Worm (Caenorhabditis elegans) whole organism, late embryonic: ENCODE measurements around the gene gly-11.

Experiments
- F13H6.1 ChIP-seq: sonication (generic microtip); optimal IDR thresholded peaks from 2 replicates; lab custom pipeline; 2016; ENCODE audit warnings: missing genetic modification characterization, missing compliant biosample characterization
- K09A11.1 ChIP-seq: sonication (generic microtip); optimal IDR thresholded peaks from 2 replicates; lab custom pipeline; 2017; ENCODE audit warnings: antibody characterized with exemption, mild to moderate bottlenecking, missing genetic modification characterization, missing compliant biosample characterization; ENCODE audit not compliant: insufficient read depth
- ahr-1 ChIP-seq: sonication (generic microtip); optimal IDR thresholded peaks from 2 replicates; lab custom pipeline; 2016; ENCODE audit warnings: missing genetic modification characterization, missing compliant biosample characterization
- ama-1 ChIP-seq: fragments of 150-350 bp; optimal IDR thresholded peaks from 2 replicates; lab custom pipeline; 2014
- ceh-18 ChIP-seq: sonication (generic microtip); optimal IDR thresholded peaks from 2 replicates; lab custom pipeline; 2016; ENCODE audit warnings: missing genetic modification characterization, missing compliant biosample characterization
- ceh-2 ChIP-seq: sonication (generic microtip); optimal IDR thresholded peaks from 2 replicates; lab custom pipeline; 2016; ENCODE audit warnings: missing genotype, missing genetic modification characterization, missing compliant biosample characterization
- ceh-24 ChIP-seq: sonication (generic microtip); optimal IDR thresholded peaks from 2 replicates; lab custom pipeline; 2016; ENCODE audit warnings: mild to moderate bottlenecking, missing genetic modification characterization, missing compliant biosample characterization
- ceh-34 ChIP-seq: sonication (generic microtip); optimal IDR thresholded peaks from 2 replicates; lab custom pipeline; 2016; ENCODE audit warnings: mild to moderate bottlenecking, missing genetic modification characterization, missing compliant biosample characterization
- ceh-45 ChIP-seq: fragments of 200-800 bp; sonication (Bioruptor generic); IDR thresholded peaks from 2 replicates; pipeline ENCODE4 v1.3.6; 2022; ENCODE audit warnings: missing genetic modification reagents, missing genetic modification characterization, missing compliant biosample characterization
- ceh-48 ChIP-seq: sonication (generic microtip); optimal IDR thresholded peaks from 2 replicates; lab custom pipeline; 2016; ENCODE audit warnings: missing genetic modification characterization, inconsistent platforms, missing compliant biosample characterization
- dve-1 ChIP-seq: sonication (generic microtip); optimal IDR thresholded peaks from 2 replicates; lab custom pipeline; 2017; ENCODE audit warnings: antibody characterized with exemption, mild to moderate bottlenecking, missing genetic modification characterization, missing compliant biosample characterization
- elt-2 ChIP-seq: sonication (generic microtip); optimal IDR thresholded peaks from 2 replicates; lab custom pipeline; 2016; ENCODE audit warnings: missing genetic modification reagents, missing genetic modification characterization, missing compliant biosample characterization
- eyg-1 ChIP-seq: sonication (generic microtip); optimal IDR thresholded peaks from 2 replicates; lab custom pipeline; 2016; ENCODE audit warnings: missing genotype, missing genetic modification characterization, missing compliant biosample characterization
- fax-1 ChIP-seq: sonication (generic microtip); optimal IDR thresholded peaks from 2 replicates; lab custom pipeline; 2016; ENCODE audit warnings: missing genotype, missing genetic modification characterization, missing compliant biosample characterization
- fkh-10 ChIP-seq: fragments of 150-350 bp; optimal IDR thresholded peaks from 2 replicates; lab custom pipeline; 2014; ENCODE audit warnings: missing biosample characterization, missing genetic modification reagents, missing genetic modification characterization
- fkh-6 ChIP-seq: sonication (generic microtip); optimal IDR thresholded peaks from 2 replicates; lab custom pipeline; 2016; ENCODE audit warnings: missing genetic modification characterization, missing compliant biosample characterization
- hlh-8 ChIP-seq: sonication (generic microtip); optimal IDR thresholded peaks from 2 replicates; lab custom pipeline; 2016; ENCODE audit warnings: missing genotype, missing genetic modification characterization, missing compliant biosample characterization
- lim-6 ChIP-seq: sonication (generic microtip); optimal IDR thresholded peaks from 2 replicates; lab custom pipeline; 2016; ENCODE audit warnings: missing genetic modification characterization, missing compliant biosample characterization
- mec-3 ChIP-seq: sonication (generic microtip); optimal IDR thresholded peaks from 2 replicates; lab custom pipeline; 2016; ENCODE audit warnings: borderline replicate concordance, missing genetic modification characterization, missing compliant biosample characterization
- nfya-1 ChIP-seq: sonication (generic microtip); optimal IDR thresholded peaks from 2 replicates; lab custom pipeline; 2017; ENCODE audit warnings: missing genetic modification characterization, mild to moderate bottlenecking, missing compliant biosample characterization, antibody characterized with exemption, moderate library complexity
- pha-4 ChIP-seq: fragments of 150-350 bp; optimal IDR thresholded peaks from 2 replicates; lab custom pipeline; 2018; ENCODE audit warnings: missing biosample characterization, missing genetic modification reagents, missing genetic modification characterization
- pqm-1 ChIP-seq: sonication (generic microtip); optimal IDR thresholded peaks from 2 replicates; lab custom pipeline; 2016; ENCODE audit warnings: missing genetic modification characterization, missing compliant biosample characterization
- ref-2 ChIP-seq: sonication (generic microtip); optimal IDR thresholded peaks from 2 replicates; lab custom pipeline; 2016; ENCODE audit warnings: missing genetic modification characterization, missing compliant biosample characterization
- sox-4 ChIP-seq: sonication (generic microtip); optimal IDR thresholded peaks from 2 replicates; lab custom pipeline; 2017; ENCODE audit warnings: mild to moderate bottlenecking, missing genetic modification characterization, inconsistent platforms, missing compliant biosample characterization
- tbx-2 ChIP-seq: sonication (generic microtip); optimal IDR thresholded peaks from 2 replicates; lab custom pipeline; 2016; ENCODE audit warnings: missing genetic modification characterization, missing compliant biosample characterization
- tbx-7 ChIP-seq: sonication (generic microtip); optimal IDR thresholded peaks from 2 replicates; lab custom pipeline; 2016; ENCODE audit warnings: missing genotype, missing genetic modification characterization, missing compliant biosample characterization
- ttx-3 ChIP-seq: sonication (generic microtip); optimal IDR thresholded peaks from 2 replicates; lab custom pipeline; 2016; ENCODE audit warnings: missing genetic modification reagents, missing genetic modification characterization, missing compliant biosample characterization
- unc-3 ChIP-seq, 2 experiments: fragments of 200-800 bp in 1 of 2; sonication (Bioruptor generic) in 1 of 2; sonication (generic microtip) in 1 of 2; conservative IDR thresholded peaks in 1 of 2; optimal IDR thresholded peaks in 1 of 2; 2 replicates each; pipeline versions ENCODE4 v1.3.6 to Lab custom; 2016 to 2022; ENCODE audit warnings: missing compliant biosample characterization in 2 of 2, missing genetic modification characterization in 2 of 2, missing genetic modification reagents in 1 of 2
- unc-55 ChIP-seq: sonication (generic microtip); optimal IDR thresholded peaks from 2 replicates; lab custom pipeline; 2017; ENCODE audit warnings: missing biosample characterization, missing genetic modification reagents, missing genetic modification characterization
- ztf-16 ChIP-seq: sonication (generic microtip); optimal IDR thresholded peaks from 2 replicates; lab custom pipeline; 2017; ENCODE audit warnings: missing genetic modification characterization, missing compliant biosample characterization

Gene gly-11

DNA sequence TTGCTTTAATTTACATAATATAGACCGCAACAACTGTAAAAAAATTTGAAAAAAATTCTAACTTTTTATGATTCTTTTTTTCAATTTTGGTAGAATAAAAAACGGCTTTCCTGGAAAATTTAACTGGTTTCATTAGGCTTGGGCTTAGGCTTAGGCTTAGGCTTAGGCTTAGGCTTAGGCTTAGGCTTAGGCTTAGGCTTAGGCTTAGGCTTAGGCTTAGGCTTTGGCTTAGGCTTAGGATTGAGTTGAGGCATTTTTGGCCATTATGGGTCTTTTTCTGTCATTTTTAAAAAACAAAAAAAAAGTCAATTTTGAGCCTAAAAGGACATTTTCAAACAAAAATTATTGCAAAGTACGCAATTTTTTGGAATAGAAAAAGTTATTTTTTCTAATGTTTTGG lies 33.3 kb downstream of the gly-11 start:
- peak; percentile 31 for TF ChIP-seq dve-1 (tag; lab: Kevin White, UChicago)
- TF ChIP-seq ceh-18 (tag; lab: Kevin White, UChicago) = no peak
- TF ChIP-seq ahr-1 (tag; lab: Kevin White, UChicago) = no peak

DNA sequence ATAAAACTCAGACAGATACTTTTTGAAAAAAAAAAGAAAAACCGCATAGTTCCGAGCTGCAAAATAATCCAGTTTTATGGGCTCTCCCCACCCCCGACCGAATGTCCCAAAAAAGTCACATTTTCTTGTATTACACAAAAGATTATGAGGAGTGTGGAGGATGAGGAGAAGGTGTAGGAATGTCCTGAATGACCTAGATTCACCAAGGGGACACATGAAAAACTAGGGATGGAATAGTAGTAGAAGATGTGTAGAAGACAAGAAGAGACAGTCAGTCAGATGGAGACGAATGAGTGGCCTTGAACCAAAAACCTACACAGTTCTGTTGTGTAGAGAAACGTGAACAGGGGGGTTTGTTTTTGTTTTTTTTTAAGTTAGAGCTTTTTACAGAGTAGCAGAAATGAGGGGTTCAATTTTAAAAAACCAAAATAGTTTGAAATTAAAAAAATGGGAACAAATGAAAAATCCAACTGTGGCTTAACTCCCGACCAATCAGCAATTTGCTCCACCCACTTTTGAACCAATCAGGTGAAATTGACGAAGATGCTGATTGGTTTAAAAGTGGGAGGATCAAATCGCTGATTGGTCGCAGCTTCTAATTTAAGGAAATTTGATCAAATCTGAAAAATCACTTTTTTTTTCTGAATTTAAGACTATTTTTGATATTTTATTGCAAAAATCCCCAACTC lies 34.5 kb downstream of the gly-11 start:
- peak; percentile 94 for TF ChIP-seq nfya-1
- TF ChIP-seq ahr-1 (tag; lab: Kevin White, UChicago) = no peak
- no peak for TF ChIP-seq lim-6 (tag; lab: Kevin White, UChicago)
- TF ChIP-seq F13H6.1 (tag; lab: Kevin White, UChicago) = no peak

DNA sequence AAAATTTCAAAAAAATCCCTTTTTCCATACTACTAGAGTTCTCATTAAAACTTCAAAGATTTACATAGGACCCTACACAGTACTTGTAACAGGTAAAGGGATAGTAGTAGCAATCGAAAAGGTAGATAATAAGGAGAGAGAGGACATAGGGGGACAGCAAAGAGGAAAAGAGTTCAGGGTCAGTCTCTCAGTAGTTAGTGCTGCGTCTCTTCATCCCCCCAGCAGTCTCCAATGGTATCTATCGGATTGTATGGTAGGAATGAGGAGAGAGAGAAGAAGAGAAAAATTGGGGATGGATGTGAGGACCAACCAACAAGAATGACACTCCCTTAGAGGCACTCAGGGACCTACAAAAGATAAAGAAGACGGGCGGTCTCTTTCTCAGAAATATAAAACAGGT lies 37.6 kb downstream of the gly-11 start:
- TF ChIP-seq K09A11.1 (tag; lab: Kevin White, UChicago) (no peak), tbx-2 (peak; percentile 14), nfya-1 (peak; percentile 40)
- TF ChIP-seq, all 69 proteins: peak for 2

DNA sequence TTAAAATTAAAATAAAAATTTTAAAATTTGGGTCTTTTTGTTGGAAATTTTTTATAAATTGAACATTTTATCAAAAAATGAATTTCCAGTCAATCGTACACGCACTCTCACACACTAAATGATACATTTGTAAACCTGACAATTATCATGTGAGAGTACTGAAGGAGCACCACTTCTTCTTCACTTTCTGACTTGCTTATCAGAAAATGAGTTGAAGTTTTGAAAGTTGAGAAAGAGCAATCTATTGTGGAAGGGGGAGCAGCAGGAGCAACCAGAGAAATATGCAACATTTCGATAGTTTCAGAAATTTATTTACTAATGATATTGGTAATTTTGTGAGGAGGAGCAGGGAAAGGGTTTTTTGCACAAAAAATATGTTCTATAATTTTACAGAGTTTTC lies 38.8 kb downstream of the gly-11 start:
- TF ChIP-seq ztf-16 (tag; lab: Kevin White, UChicago) (no peak), ceh-34 (no peak), fax-1 (no peak), tbx-7 (tag; lab: Kevin White, UChicago) (no peak), pha-4 (tag; lab: Kevin White, UChicago) (no peak), ceh-45 (GFP tag; lab: Robert Waterston, UW) (no peak), pqm-1 (no peak), ttx-3 (tag; lab: Kevin White, UChicago) (no peak), fkh-6 (tag; lab: Kevin White, UChicago) (no peak), mec-3 (tag; lab: Kevin White, UChicago) (no peak), fkh-10 (no peak), ceh-48 (tag; lab: Kevin White, UChicago) (no peak), eyg-1 (tag; lab: Kevin White, UChicago) (no peak), ceh-2 (tag; lab: Kevin White, UChicago) (no peak), K09A11.1 (tag; lab: Kevin White, UChicago) (no peak), ref-2 (tag; lab: Kevin White, UChicago) (no peak), ceh-24 (tag; lab: Kevin White, UChicago) (no peak), sox-4 (tag; lab: Kevin White, UChicago) (no peak), unc-3 (GFP tag; conservative IDR thresholded peaks at IDR 0.05; lab: Robert Waterston, UW) (no peak), unc-3 (tag; optimal IDR thresholded peaks at IDR 0.05; lab: Kevin White, UChicago) (no peak), hlh-8 (no peak)

DNA sequence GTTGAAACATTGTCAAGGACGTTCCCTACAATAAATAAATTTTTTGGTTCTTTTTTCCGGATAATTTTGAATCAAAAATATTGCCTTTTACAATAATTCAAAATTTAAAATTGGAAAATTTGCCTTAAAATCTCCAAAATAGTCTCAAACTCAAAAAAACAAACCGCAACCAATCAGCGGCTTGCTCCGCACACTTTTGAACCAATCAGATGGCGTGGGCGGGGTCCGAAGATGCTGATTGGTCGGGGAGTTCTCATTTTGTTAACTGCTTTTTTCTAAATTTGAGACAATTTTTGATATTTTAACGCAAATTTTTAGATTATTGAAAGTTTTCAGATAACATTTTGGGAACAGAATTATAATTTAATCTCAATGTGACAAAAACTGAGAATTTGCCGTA lies 39.5 kb downstream of the gly-11 start:
- peak; percentile 98 for TF ChIP-seq nfya-1
- no peak for TF ChIP-seq ahr-1 (tag; lab: Kevin White, UChicago)
- TF ChIP-seq, all 69 proteins: peak for 1

DNA sequence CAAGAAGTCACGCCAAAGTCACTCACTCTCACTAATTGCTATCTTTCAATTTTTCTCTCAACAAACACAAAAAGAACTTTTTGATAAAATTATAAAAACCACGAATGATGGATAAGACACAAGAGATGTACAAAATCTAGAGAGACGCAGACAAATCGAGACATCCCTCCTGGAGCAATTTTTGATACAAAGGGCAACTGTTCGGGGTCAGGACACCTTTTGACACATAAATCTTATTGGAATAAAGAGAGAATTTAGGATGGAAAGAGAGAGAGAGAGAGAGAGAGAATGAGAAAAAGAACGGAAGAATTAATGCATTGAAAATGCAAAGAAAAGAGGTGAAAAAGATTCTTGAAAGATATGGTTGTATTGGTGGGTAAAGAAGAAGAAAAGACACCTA lies 40.0 kb downstream of the gly-11 start:
- TF ChIP-seq ama-1 = no peak
- TF ChIP-seq unc-55 (GFP tag; lab: Kevin White, UChicago) = peak; percentile 84

DNA sequence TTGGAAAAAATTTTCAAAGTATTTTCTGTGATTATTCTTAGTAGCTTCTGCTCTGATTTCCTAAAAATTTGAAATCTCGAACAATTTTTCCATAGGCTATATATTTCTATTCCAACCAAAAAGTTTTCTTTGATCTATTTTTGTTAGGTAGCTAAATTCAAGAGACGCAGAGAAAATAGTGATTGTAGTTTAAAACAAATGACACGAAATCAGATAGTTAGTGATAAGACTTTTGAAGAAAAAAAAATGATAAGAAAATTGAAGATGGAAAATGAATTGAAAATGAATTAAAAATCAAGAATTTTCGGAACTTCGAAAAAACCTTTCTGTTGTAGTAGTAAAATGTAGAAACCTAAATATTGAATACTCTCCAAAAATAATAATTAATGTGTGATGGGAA lies 41.5 kb downstream of the gly-11 start:
- TF ChIP-seq fax-1 (no peak), ceh-48 (tag; lab: Kevin White, UChicago) (no peak), elt-2 (tag; lab: Kevin White, UChicago) (peak; percentile 23), tbx-7 (tag; lab: Kevin White, UChicago) (no peak)
